Worm (Caenorhabditis elegans) whole organism, L4 larva: ENCODE results near the gene C33D3.3.

ENCODE experiments used
- D1046.2 ChIP-seq: fragments of 200-800 bp; sonication (Bioruptor generic); IDR thresholded peaks from 2 replicates; pipeline ENCODE4 v1.3.6; 2022; ENCODE audit warnings: missing genetic modification characterization, missing compliant biosample characterization
- F26F4.8 ChIP-seq: fragments of 200-800 bp; sonication (Bioruptor generic); conservative IDR thresholded peaks from 2 replicates; pipeline ENCODE4 v1.3.6; 2022; ENCODE audit warnings: missing genetic modification characterization, missing compliant biosample characterization
- T26A8.4 ChIP-seq: fragments of 200-800 bp; sonication (Bioruptor generic); IDR thresholded peaks from 2 replicates; pipeline ENCODE4 v1.3.6; 2022; ENCODE audit warnings: missing genetic modification characterization, missing compliant biosample characterization
- Y105C5A.15 ChIP-seq: fragments of 200-800 bp; sonication (Bioruptor generic); IDR thresholded peaks from 2 replicates; pipeline ENCODE4 v1.3.6; 2022; ENCODE audit warnings: missing genetic modification characterization, missing compliant biosample characterization
- Y75B8A.6 ChIP-seq: fragments of 200-800 bp; sonication (Bioruptor generic); IDR thresholded peaks from 2 replicates; pipeline ENCODE4 v1.3.6; 2022; ENCODE audit warnings: missing genetic modification reagents, missing genetic modification characterization, missing compliant biosample characterization
- ZK546.5 ChIP-seq, 2 experiments: sonication (generic microtip); optimal IDR thresholded peaks; 2 replicates each; lab custom pipeline; 2017; ENCODE audit warnings: missing biosample characterization in 2 of 2, missing genetic modification characterization in 2 of 2
- aly-2 ChIP-seq: sonication (generic microtip); optimal IDR thresholded peaks from 2 replicates; lab custom pipeline; 2018; ENCODE audit warnings: missing biosample characterization, missing genetic modification characterization
- ceh-32 ChIP-seq: sonication (generic microtip); optimal IDR thresholded peaks from 2 replicates; lab custom pipeline; 2016; ENCODE audit warnings: mild to moderate bottlenecking, missing genetic modification characterization, missing compliant biosample characterization; ENCODE audit not compliant: poor library complexity
- ces-1 ChIP-seq: fragments of 150-350 bp; sonication (generic microtip); optimal IDR thresholded peaks from 4 replicates; lab custom pipeline; 2014; ENCODE audit warnings: missing biosample characterization, missing genetic modification reagents, missing genetic modification characterization
- ctbp-1 ChIP-seq: fragments of 200-800 bp; sonication (Bioruptor generic); IDR thresholded peaks from 2 replicates; pipeline ENCODE4 v1.3.6; 2022; ENCODE audit warnings: missing genetic modification reagents, missing genetic modification characterization, missing compliant biosample characterization
- daf-16 ChIP-seq, 3 experiments: sonication (generic microtip); optimal IDR thresholded peaks; 2 replicates each; lab custom pipeline; 2016 to 2017; ENCODE audit warnings: missing genetic modification characterization in 3 of 3, missing genetic modification reagents in 3 of 3, mild to moderate bottlenecking in 2 of 3, missing compliant biosample characterization in 2 of 3, missing biosample characterization in 1 of 3, moderate library complexity in 1 of 3
- daf-19 ChIP-seq: fragments of 200-800 bp; sonication (Bioruptor generic); conservative IDR thresholded peaks from 2 replicates; pipeline ENCODE4 v1.3.6; 2022; ENCODE audit warnings: missing genetic modification characterization, missing compliant biosample characterization
- dmd-6 ChIP-seq: fragments of 200-800 bp; sonication (Bioruptor generic); IDR thresholded peaks from 2 replicates; pipeline ENCODE4 v1.3.6; 2022; ENCODE audit warnings: missing genetic modification reagents, missing genetic modification characterization, missing compliant biosample characterization
- dmd-8 ChIP-seq: fragments of 200-800 bp; sonication (Bioruptor generic); IDR thresholded peaks from 2 replicates; pipeline ENCODE4 v1.3.6; 2022; ENCODE audit warnings: missing genetic modification characterization, missing compliant biosample characterization
- dpl-1 ChIP-seq: fragments of 150-350 bp; optimal IDR thresholded peaks from 2 replicates; lab custom pipeline; 2014; ENCODE audit warnings: missing biosample characterization, missing genetic modification reagents, missing genetic modification characterization
- duxl-1 ChIP-seq: sonication (generic microtip); optimal IDR thresholded peaks from 2 replicates; lab custom pipeline; 2016; ENCODE audit warnings: mild to moderate bottlenecking, missing genetic modification characterization, moderate library complexity, missing compliant biosample characterization; ENCODE audit not compliant: poor library complexity
- dve-1 ChIP-seq: sonication (generic microtip); optimal IDR thresholded peaks from 2 replicates; lab custom pipeline; 2017; ENCODE audit warnings: antibody characterized with exemption, mild to moderate bottlenecking, missing genetic modification characterization, missing compliant biosample characterization; ENCODE audit not compliant: insufficient read depth
- egl-43 ChIP-seq: fragments of 200-800 bp; sonication (Bioruptor generic); IDR thresholded peaks from 2 replicates; pipeline ENCODE4 v1.3.6; 2022; ENCODE audit warnings: missing genetic modification reagents, missing genetic modification characterization, missing compliant biosample characterization
- fkh-10 ChIP-seq: fragments of 150-350 bp; optimal IDR thresholded peaks from 2 replicates; lab custom pipeline; 2014; ENCODE audit warnings: missing biosample characterization, missing genetic modification reagents, missing genetic modification characterization
- hlh-11 ChIP-seq: fragments of 200-800 bp; sonication (Bioruptor generic); optimal IDR thresholded peaks from 2 replicates; lab custom pipeline; 2018; ENCODE audit warnings: mild to moderate bottlenecking, missing genetic modification characterization, missing compliant biosample characterization
- hlh-30 ChIP-seq: sonication (generic microtip); optimal IDR thresholded peaks from 2 replicates; lab custom pipeline; 2017; ENCODE audit warnings: antibody characterized with exemption, mild to moderate bottlenecking, missing genetic modification characterization, missing compliant biosample characterization; ENCODE audit not compliant: insufficient read depth
- hmg-1.1 ChIP-seq: fragments of 200-800 bp; sonication (Bioruptor generic); IDR thresholded peaks from 2 replicates; pipeline ENCODE4 v1.3.6; 2022; ENCODE audit warnings: missing genetic modification reagents, missing genetic modification characterization, missing compliant biosample characterization
- jun-1 ChIP-seq: fragments of 150-350 bp; optimal IDR thresholded peaks from 2 replicates; lab custom pipeline; 2014; ENCODE audit warnings: missing biosample characterization, missing genetic modification reagents, missing genetic modification characterization
- lin-15B ChIP-seq: fragments of 150-350 bp; sonication (generic microtip); optimal IDR thresholded peaks from 3 replicates; lab custom pipeline; 2014; ENCODE audit warnings: missing biosample characterization, missing genetic modification characterization
- lir-3 ChIP-seq: sonication (generic microtip); optimal IDR thresholded peaks from 2 replicates; lab custom pipeline; 2016; ENCODE audit warnings: mild to moderate bottlenecking, missing genetic modification characterization, missing compliant biosample characterization
- madf-9 ChIP-seq: fragments of 200-800 bp; sonication (Bioruptor generic); conservative IDR thresholded peaks from 2 replicates; pipeline ENCODE4 v1.3.6; 2022; ENCODE audit warnings: missing genetic modification reagents, missing genetic modification characterization, missing compliant biosample characterization
- mdl-1 ChIP-seq, 2 experiments: fragments of 150-350 bp in 1 of 2; sonication (generic microtip) in 1 of 2; optimal IDR thresholded peaks; 2 replicates each; lab custom pipeline; 2014 to 2017; ENCODE audit warnings: missing biosample characterization in 2 of 2, missing genetic modification characterization in 2 of 2
- mes-2 ChIP-seq: sonication (generic microtip); optimal IDR thresholded peaks from 2 replicates; lab custom pipeline; 2016; ENCODE audit warnings: missing genotype, mild to moderate bottlenecking, missing genetic modification characterization, missing compliant biosample characterization; ENCODE audit not compliant: poor library complexity, severe bottlenecking
- nhr-10 ChIP-seq: fragments of 150-350 bp; optimal IDR thresholded peaks from 2 replicates; lab custom pipeline; 2014; ENCODE audit warnings: missing biosample characterization, missing genetic modification characterization
- nhr-102 ChIP-seq: sonication (generic microtip); optimal IDR thresholded peaks from 2 replicates; lab custom pipeline; 2016; ENCODE audit warnings: mild to moderate bottlenecking, missing genetic modification characterization, moderate library complexity, missing compliant biosample characterization
- nhr-111 ChIP-seq: fragments of 200-800 bp; sonication (Bioruptor generic); optimal IDR thresholded peaks from 2 replicates; lab custom pipeline; 2018; ENCODE audit warnings: mild to moderate bottlenecking, missing genetic modification characterization, missing compliant biosample characterization
- nhr-28 ChIP-seq: fragments of 150-350 bp; optimal IDR thresholded peaks from 2 replicates; lab custom pipeline; 2014; ENCODE audit warnings: missing biosample characterization, missing genetic modification characterization
- nhr-42 ChIP-seq: fragments of 200-800 bp; sonication (Bioruptor generic); IDR thresholded peaks from 2 replicates; pipeline ENCODE4 v1.3.6; 2022; ENCODE audit warnings: missing genetic modification characterization, missing compliant biosample characterization
- pqm-1 ChIP-seq: sonication (generic microtip); optimal IDR thresholded peaks from 2 replicates; lab custom pipeline; 2017; ENCODE audit warnings: missing biosample characterization, missing genetic modification characterization
- saeg-2 ChIP-seq: fragments of 200-800 bp; sonication (Bioruptor generic); IDR thresholded peaks from 2 replicates; pipeline ENCODE4 v1.3.6; 2022; ENCODE audit warnings: missing genetic modification reagents, missing genetic modification characterization, missing compliant biosample characterization
- skn-1 ChIP-seq: fragments of 150-350 bp; optimal IDR thresholded peaks from 2 replicates; lab custom pipeline; 2014; ENCODE audit warnings: missing biosample characterization, missing genetic modification characterization
- snpc-1.2 ChIP-seq: fragments of 200-800 bp; sonication (Bioruptor generic); IDR thresholded peaks from 2 replicates; pipeline ENCODE4 v1.3.6; 2022; ENCODE audit warnings: missing genetic modification reagents, missing genetic modification characterization, missing compliant biosample characterization
- spr-1 ChIP-seq: sonication (generic microtip); optimal IDR thresholded peaks from 2 replicates; lab custom pipeline; 2016; ENCODE audit warnings: mild to moderate bottlenecking, missing genetic modification characterization, missing compliant biosample characterization
- tra-1 ChIP-seq: fragments of 200-800 bp; sonication (Bioruptor generic); IDR thresholded peaks from 2 replicates; pipeline ENCODE4 v1.3.6; 2022; ENCODE audit warnings: missing genetic modification reagents, missing genetic modification characterization, missing compliant biosample characterization
- unc-130 ChIP-seq: sonication (generic microtip); optimal IDR thresholded peaks from 2 replicates; lab custom pipeline; 2016; ENCODE audit warnings: missing genetic modification reagents, missing genetic modification characterization, missing compliant biosample characterization
- unc-39 ChIP-seq: sonication (generic microtip); optimal IDR thresholded peaks from 2 replicates; lab custom pipeline; 2017; ENCODE audit warnings: missing biosample characterization, missing genetic modification characterization
- unc-62 ChIP-seq, 3 experiments: fragments of 150-350 bp in 1 of 3; sonication (generic microtip); optimal IDR thresholded peaks in 2 of 3; peaks in 1 of 3; 1 replicate in 1 of 3; 2 replicates in 2 of 3; lab custom pipeline; 2014 to 2017; ENCODE audit warnings: missing biosample characterization in 3 of 3, missing genetic modification characterization in 3 of 3, missing genetic modification reagents in 3 of 3, missing genotype in 1 of 3
- zip-11 ChIP-seq: fragments of 200-800 bp; sonication (Bioruptor generic); IDR thresholded peaks from 2 replicates; pipeline ENCODE4 v1.3.6; 2022; ENCODE audit warnings: missing genetic modification characterization, missing compliant biosample characterization
- ztf-11 ChIP-seq: fragments of 150-350 bp; optimal IDR thresholded peaks from 2 replicates; lab custom pipeline; 2014; ENCODE audit warnings: missing biosample characterization, missing genetic modification characterization

Gene C33D3.3

ce11 chrX:10524483-10524948 lies 39.4 kb downstream of the C33D3.3 start, which contains the start of the genes mboa-7 and git-1 (continued):
- TF ChIP-seq mes-2 (tag; lab: Kevin White, UChicago) = peak; percentile 73
- no peak for TF ChIP-seq lir-3 (tag; lab: Kevin White, UChicago)
- TF ChIP-seq nhr-42 (GFP tag; lab: Robert Waterston, UW) = 0 out of 2 replicates have a peak, but pooled peaks have one; percentile 32
- TF ChIP-seq dve-1 (tag; lab: Kevin White, UChicago) = no peak

- TF ChIP-seq dmd-6 (GFP tag; lab: Robert Waterston, UW) = peak; percentile 73
- TF ChIP-seq dpl-1 (GFP tag; lab: Kevin White, UChicago) = no peak
- peak; percentile 50 for TF ChIP-seq dve-1 (tag; lab: Kevin White, UChicago)
- TF ChIP-seq hlh-30 (tag; lab: Kevin White, UChicago) = peak; percentile 67
- peak in 1 of 2 experiments; percentile 14 for TF ChIP-seq unc-62 (GFP tag; optimal IDR thresholded peaks at IDR 0.05 in 1 of 2; lab: Kevin White, UChicago)
- TF ChIP-seq unc-62 (tag; optimal IDR thresholded peaks at IDR 0.05; lab: Kevin White, UChicago) = no peak
- TF ChIP-seq nhr-102 (tag; lab: Kevin White, UChicago) = no peak
- TF ChIP-seq dmd-8 (GFP tag; lab: Robert Waterston, UW) = no peak
- no peak for TF ChIP-seq unc-39
- no peak for TF ChIP-seq daf-16 (GFP tag; optimal IDR thresholded peaks at IDR 0.05; lab: Kevin White, UChicago)
- TF ChIP-seq daf-16 (tag; optimal IDR thresholded peaks at IDR 0.05; lab: Kevin White, UChicago) = peak; percentile 57
- TF ChIP-seq nhr-28 (tag; lab: Kevin White, UChicago) = peak; percentile 20
- no peak for TF ChIP-seq fkh-10 (GFP tag; lab: Kevin White, UChicago)
- no peak for TF ChIP-seq hmg-1.1
- peak in 1 of 2 experiments; percentile 37 for TF ChIP-seq mdl-1 (tag; optimal IDR thresholded peaks at IDR 0.05; lab: Kevin White, UChicago)
- no peak for TF ChIP-seq daf-19 (GFP tag; lab: Robert Waterston, UW)
- peak; percentile 58 for TF ChIP-seq hlh-11 (tag; lab: Kevin White, UChicago)
- no peak for TF ChIP-seq jun-1 (tag; lab: Kevin White, UChicago)
- TF ChIP-seq mes-2 (tag; lab: Kevin White, UChicago) = peak; percentile 8
These were observed 42.3 kb downstream of the C33D3.3 start for ce11 chrX:10527414-10527813.

DNA sequence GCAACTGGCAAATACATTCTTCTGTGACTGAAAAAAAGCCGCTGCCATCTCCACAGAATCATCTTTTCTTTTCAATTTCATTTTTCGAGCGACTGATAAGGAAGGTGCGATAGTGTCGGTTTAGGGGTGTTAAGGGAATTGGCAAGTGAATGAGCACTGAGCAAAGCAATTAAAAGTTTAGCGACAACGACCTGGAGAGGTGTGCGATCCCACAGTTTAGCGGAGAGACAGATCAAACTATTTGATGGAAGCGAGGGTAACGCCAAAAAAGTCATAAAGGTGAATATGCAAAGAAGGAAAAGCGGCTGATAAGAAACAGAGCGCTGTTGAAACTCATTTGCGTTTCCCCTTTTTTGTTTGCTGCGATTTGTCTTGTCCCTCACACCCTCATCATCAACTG lies 43.8 kb downstream of the C33D3.3 start, which contains the start of the genes F14F3.5 and slcf-1:
F14F3.5 (minus strand) TSS at position 234 of the 400 bp plus-strand sequence.
slcf-1 (plus strand) TSS at position 302 of the 400 bp plus-strand sequence.
- TF ChIP-seq Y75B8A.6 (GFP tag; lab: Robert Waterston, UW) = no peak
- TF ChIP-seq T26A8.4 (GFP tag; lab: Robert Waterston, UW) = no peak
- no peak for TF ChIP-seq mes-2 (tag; lab: Kevin White, UChicago)
- no peak for TF ChIP-seq daf-16 (GFP tag; optimal IDR thresholded peaks at IDR 0.05; lab: Kevin White, UChicago)
- TF ChIP-seq daf-16 (tag; optimal IDR thresholded peaks at IDR 0.05; lab: Kevin White, UChicago) = peak; percentile 49
- TF ChIP-seq jun-1 (tag; lab: Kevin White, UChicago) = no peak
- no peak for TF ChIP-seq ZK546.5 (tag; optimal IDR thresholded peaks at IDR 0.05; lab: Kevin White, UChicago)
- no peak for TF ChIP-seq F26F4.8 (GFP tag; lab: Robert Waterston, UW)
- no peak for TF ChIP-seq snpc-1.2 (GFP tag; lab: Robert Waterston, UW)
- TF ChIP-seq pqm-1 = peak; percentile 57
- TF ChIP-seq skn-1 = no peak
- no peak for TF ChIP-seq ztf-11 (tag; lab: Kevin White, UChicago)
- no peak for TF ChIP-seq nhr-111 (GFP tag; lab: Kevin White, UChicago)
- no peak for TF ChIP-seq madf-9 (GFP tag; lab: Robert Waterston, UW)
- no peak for TF ChIP-seq zip-11 (GFP tag; lab: Robert Waterston, UW)
- TF ChIP-seq saeg-2 (GFP tag; lab: Robert Waterston, UW) = no peak
- TF ChIP-seq dve-1 (tag; lab: Kevin White, UChicago) = peak; percentile 51
- no peak for TF ChIP-seq ces-1 (GFP tag; lab: Kevin White, UChicago)
- TF ChIP-seq spr-1 (tag; lab: Kevin White, UChicago) = no peak
- TF ChIP-seq lin-15B (tag; lab: Kevin White, UChicago) = no peak
- TF ChIP-seq mdl-1 (tag; optimal IDR thresholded peaks at IDR 0.05; lab: Kevin White, UChicago) = no peak
- no peak for TF ChIP-seq ctbp-1
- TF ChIP-seq ceh-32 (tag; lab: Kevin White, UChicago) = no peak
- 0 out of 2 replicates have a peak, but pooled peaks have one; percentile 11 for TF ChIP-seq tra-1 (GFP tag; lab: Robert Waterston, UW)
- no peak for TF ChIP-seq unc-130 (GFP tag; lab: Kevin White, UChicago)
- TF ChIP-seq egl-43 (GFP tag; lab: Robert Waterston, UW) = no peak
- TF ChIP-seq Y105C5A.15 (GFP tag; lab: Robert Waterston, UW) = no peak
- no peak for TF ChIP-seq nhr-10 (tag; lab: Kevin White, UChicago)
- no peak for TF ChIP-seq duxl-1 (tag; lab: Kevin White, UChicago)
- no peak for TF ChIP-seq aly-2
- TF ChIP-seq D1046.2 (GFP tag; lab: Robert Waterston, UW) = no peak
